Fruit fly (Drosophila melanogaster): Measurements from ENCODE around the gene CG43673.

The CG43673 gene

DNA sequence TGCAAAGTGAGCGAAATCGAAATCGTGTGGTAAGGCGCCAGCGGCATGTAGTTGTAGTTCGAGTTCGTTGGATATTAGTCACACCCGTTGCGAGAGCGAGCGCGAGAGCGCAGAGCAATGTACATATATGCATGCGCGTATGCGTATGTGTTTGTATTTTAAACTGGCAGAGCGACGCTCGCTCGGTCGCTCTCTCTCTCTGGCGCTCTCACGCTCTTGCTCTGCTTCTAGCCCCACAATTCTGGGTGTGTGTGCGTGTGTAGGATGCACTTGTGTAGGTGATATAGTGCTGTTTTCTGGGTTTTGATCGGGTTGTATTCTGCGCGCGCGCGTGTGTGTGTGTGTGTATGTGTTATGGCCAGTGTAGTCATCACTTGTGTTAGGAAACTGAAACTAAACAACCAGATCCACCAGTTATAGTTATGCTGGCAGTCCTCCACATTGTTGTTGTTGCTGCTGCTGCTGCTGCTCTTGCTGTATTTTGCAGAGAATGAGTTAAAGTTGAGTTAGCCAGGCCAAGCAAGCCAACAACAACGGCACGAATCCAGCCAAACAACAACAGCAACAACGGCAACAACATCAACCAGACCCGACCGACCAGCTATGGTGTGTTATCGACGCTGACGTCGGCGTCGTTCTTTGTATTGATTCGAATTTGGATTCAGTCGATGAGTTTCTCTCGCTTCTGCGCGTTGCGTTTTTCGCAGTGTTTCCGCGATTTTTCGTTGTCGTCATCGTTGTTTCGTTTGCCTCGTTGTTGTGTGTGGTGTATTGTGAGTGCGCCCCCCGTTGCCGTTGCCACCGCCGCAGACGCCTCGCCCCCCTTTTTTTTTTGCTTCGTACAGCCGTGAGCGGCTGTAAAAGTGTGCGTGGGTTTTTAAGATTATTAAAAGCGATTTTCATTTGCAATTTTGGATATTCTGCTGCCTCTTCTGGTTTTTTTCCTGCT, 33.0 kb downstream of the CG43673 start (continued):
- no peak for TF ChIP-seq Awh (GFP tag; IDR thresholded peaks at IDR 0.05)
- TF ChIP-seq ttk (GFP tag; IDR thresholded peaks at IDR 0.05): no peak
- TF ChIP-seq CG10979 (tag; optimal IDR thresholded peaks at IDR 0.05): no peak
- TF ChIP-seq prd (optimal IDR thresholded peaks at IDR 0.05): no peak
- TF ChIP-seq prd (GFP tag; IDR thresholded peaks at IDR 0.05): 0 out of 3 replicates have a peak, but pooled peaks have one; percentile 16
- no peak for TF ChIP-seq p53 (GFP tag; optimal IDR thresholded peaks at IDR 0.05)
- no peak for TF ChIP-seq Taf1 (GFP tag; IDR thresholded peaks at IDR 0.05)
- TF ChIP-seq sens (GFP tag): peak; percentile 7
- no peak for TF ChIP-seq pan (optimal IDR thresholded peaks at IDR 0.05)
- peak in 1 of 2 experiments; percentile 26 for TF ChIP-seq pan (GFP tag; optimal IDR thresholded peaks at IDR 0.05 in 1 of 2, IDR thresholded peaks at IDR 0.05 in 1 of 2)
- TF ChIP-seq CG8478 (optimal IDR thresholded peaks at IDR 0.05): peak; percentile 74
- TF ChIP-seq chinmo (GFP tag; IDR thresholded peaks at IDR 0.05; ENCODE audit: partially characterized antibody): peak; percentile 96
- TF ChIP-seq da (GFP tag; optimal IDR thresholded peaks at IDR 0.05): no peak
- peak; percentile 56 for TF ChIP-seq CG6765 (GFP tag; optimal IDR thresholded peaks at IDR 0.05)
- no peak for TF ChIP-seq sim (GFP tag; IDR thresholded peaks at IDR 0.05)
- TF ChIP-seq NFAT (GFP tag; IDR thresholded peaks at IDR 0.05): no peak
- TF ChIP-seq fd102C (GFP tag; optimal IDR thresholded peaks at IDR 0.05): no peak
- TF ChIP-seq CG18599 (GFP tag; optimal IDR thresholded peaks at IDR 0.05): peak; percentile 10
- TF ChIP-seq kni (GFP tag; optimal IDR thresholded peaks at IDR 0.05): peak; percentile 98
- peak in 1 of 3 experiments; percentile 61 for TF ChIP-seq lola (GFP tag; optimal IDR thresholded peaks at IDR 0.05)
- TF ChIP-seq CG2116 (GFP tag; optimal IDR thresholded peaks at IDR 0.05): no peak
- TF ChIP-seq seq (GFP tag; IDR thresholded peaks at IDR 0.05): no peak; the same call in 1 of the 2 replicates
- peak; percentile 1 for TF ChIP-seq exex (tag; optimal IDR thresholded peaks at IDR 0.05)
- TF ChIP-seq sd (tag; optimal IDR thresholded peaks at IDR 0.05): peak; percentile 79
- peak; percentile 4; the same call in 1 of the 2 replicates for TF ChIP-seq Atf6 (GFP tag; IDR thresholded peaks at IDR 0.05)
- TF ChIP-seq CG13287 (GFP tag; IDR thresholded peaks at IDR 0.05; ENCODE audit: partially characterized antibody): peak; percentile 32; the same call in 1 of the 2 replicates
- no peak for TF ChIP-seq CG11696 (GFP tag; IDR thresholded peaks at IDR 0.05)
- TF ChIP-seq Fer1 (GFP tag; optimal IDR thresholded peaks at IDR 0.05): peak; percentile 12
- peak in 1 of 2 experiments; percentile 31 for TF ChIP-seq Pdp1 (GFP tag; optimal IDR thresholded peaks at IDR 0.05)
- peak; percentile 82 for TF ChIP-seq sr (GFP tag; IDR thresholded peaks at IDR 0.05)
- TF ChIP-seq CG6175 (GFP tag; IDR thresholded peaks at IDR 0.05): peak; percentile 95
- TF ChIP-seq HLH3B (GFP tag; IDR thresholded peaks at IDR 0.05): peak; percentile 14; the same call in 1 of the 2 replicates
- TF ChIP-seq Hr78 (GFP tag; optimal IDR thresholded peaks at IDR 0.05): peak in 1 of 2 experiments; percentile 21
- TF ChIP-seq CG34224 (GFP tag; IDR thresholded peaks at IDR 0.05; ENCODE audit: partially characterized antibody): peak; percentile 65
- peak; percentile 66 for TF ChIP-seq CG10543 (GFP tag; optimal IDR thresholded peaks at IDR 0.05)
- peak; percentile 52 for TF ChIP-seq Nf-YC (tag; optimal IDR thresholded peaks at IDR 0.05)
- TF ChIP-seq CG17385 (GFP tag; optimal IDR thresholded peaks at IDR 0.05): peak; percentile 70
- no peak for TF ChIP-seq CG34422 (GFP tag; IDR thresholded peaks at IDR 0.05)
- peak; percentile 73 for TF ChIP-seq CG34376 (GFP tag; optimal IDR thresholded peaks at IDR 0.05)
- TF ChIP-seq z (GFP tag; IDR thresholded peaks at IDR 0.05): peak; percentile 56; the same call in 1 of the 3 replicates
- TF ChIP-seq CG32772 (GFP tag; IDR thresholded peaks at IDR 0.05): 0 out of 2 replicates have a peak, but pooled peaks have one; percentile 47
- no peak; the same call in 2 of the 3 replicates for TF ChIP-seq ci (GFP tag; IDR thresholded peaks at IDR 0.05)
- peak; percentile 8 for TF ChIP-seq Hey (tag; optimal IDR thresholded peaks at IDR 0.05)
- TF ChIP-seq Rfx (GFP tag; IDR thresholded peaks at IDR 0.05): peak; percentile 51
- no peak for TF ChIP-seq YL-1 (GFP tag; optimal IDR thresholded peaks at IDR 0.05)
- TF ChIP-seq CG2199 (GFP tag; IDR thresholded peaks at IDR 0.05): 0 out of 3 replicates have a peak, but pooled peaks have one; percentile 23
- peak; percentile 45; the same call in 2 of the 3 replicates for TF ChIP-seq zen2 (GFP tag; IDR thresholded peaks at IDR 0.05; ENCODE audit: partially characterized antibody)
- peak; percentile 45 for TF ChIP-seq kay (GFP tag; optimal IDR thresholded peaks at IDR 0.05)
